Fruit fly (Drosophila melanogaster): ENCODE results near the gene CG7099.

Gene CG7099

DNA sequence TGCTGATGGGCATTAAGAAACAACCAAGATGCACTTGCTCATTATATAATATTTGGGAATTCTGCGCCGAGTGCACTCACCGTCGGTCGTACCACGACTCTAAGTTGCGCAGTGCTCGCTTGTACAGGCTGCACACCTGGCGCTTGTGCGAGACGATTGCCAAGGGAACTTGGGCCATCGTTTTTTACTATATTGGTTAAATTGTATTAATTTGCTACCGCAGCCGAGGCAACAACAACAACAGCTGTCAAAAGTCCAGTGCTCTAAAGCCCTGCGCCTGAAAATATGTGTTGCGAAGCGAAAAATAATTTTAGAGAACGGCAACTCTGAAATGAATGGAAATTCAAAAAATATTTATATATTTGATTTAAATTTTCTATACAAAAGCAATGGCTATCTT lies 16.6 kb upstream of the CG7099 start, which contains the start of gene ND-B22 (continued):
- TF ChIP-seq CG7839 (tag; optimal IDR thresholded peaks at IDR 0.05): peak; percentile 41
- no peak for TF ChIP-seq pb (GFP tag; optimal IDR thresholded peaks at IDR 0.05)
- peak; percentile 47 for TF ChIP-seq Hsf (GFP tag; optimal IDR thresholded peaks at IDR 0.05)
- TF ChIP-seq CG8388 (GFP tag; optimal IDR thresholded peaks at IDR 0.05): no peak
- TF ChIP-seq lmd (GFP tag; IDR thresholded peaks at IDR 0.05): no peak
- peak; percentile 63 for TF ChIP-seq CG13287 (GFP tag; IDR thresholded peaks at IDR 0.05; ENCODE audit: partially characterized antibody)
- TF ChIP-seq nerfin-1 (tag; optimal IDR thresholded peaks at IDR 0.05): no peak
- TF ChIP-seq shn (GFP tag; optimal IDR thresholded peaks at IDR 0.05): peak; percentile 6
- peak; percentile 36 for TF ChIP-seq CG13296 (GFP tag; optimal IDR thresholded peaks at IDR 0.05)
- TF ChIP-seq CG10654 (GFP tag; optimal IDR thresholded peaks at IDR 0.05): peak; percentile 31
- TF ChIP-seq usp (GFP tag; optimal IDR thresholded peaks at IDR 0.05): no peak
- TF ChIP-seq CG34224 (GFP tag; IDR thresholded peaks at IDR 0.05; ENCODE audit: partially characterized antibody): peak; percentile 52; the same call in 1 of the 3 replicates
- no peak for TF ChIP-seq CG6175 (GFP tag; IDR thresholded peaks at IDR 0.05)
- TF ChIP-seq wdn (GFP tag; IDR thresholded peaks at IDR 0.05): peak; percentile 22; the same call in 1 of the 2 replicates
- peak; percentile 73 for TF ChIP-seq Myb (GFP tag; optimal IDR thresholded peaks at IDR 0.05)
- peak; percentile 46 for TF ChIP-seq tin (GFP tag; optimal IDR thresholded peaks at IDR 0.05)
- peak; percentile 26 for TF ChIP-seq CG3407 (GFP tag; optimal IDR thresholded peaks at IDR 0.05)
- no peak for TF ChIP-seq CG6272 (GFP tag; IDR thresholded peaks at IDR 0.05)
- 0 out of 2 replicates have a peak, but pooled peaks have one; percentile 22 for TF ChIP-seq ranshi (GFP tag; IDR thresholded peaks at IDR 0.05)
- no peak for TF ChIP-seq gce (GFP tag; IDR thresholded peaks at IDR 0.05)
- peak; percentile 51 for TF ChIP-seq CG12155 (GFP tag; optimal IDR thresholded peaks at IDR 0.05)
- no peak for TF ChIP-seq Asciz (GFP tag; optimal IDR thresholded peaks at IDR 0.05)
- peak; percentile 36 for TF ChIP-seq Meics (GFP tag; optimal IDR thresholded peaks at IDR 0.05)
- no peak for TF ChIP-seq CG16863 (GFP tag; optimal IDR thresholded peaks at IDR 0.05)
- TF ChIP-seq TFAM (GFP tag; optimal IDR thresholded peaks at IDR 0.05): no peak
- TF ChIP-seq Gug (GFP tag; IDR thresholded peaks at IDR 0.05): no peak; the same call in 3 of the 4 replicates
- peak; percentile 21; the same call in 1 of the 2 replicates for TF ChIP-seq CG14014 (GFP tag; IDR thresholded peaks at IDR 0.05)
- no peak for TF ChIP-seq gfzf (GFP tag; optimal IDR thresholded peaks at IDR 0.05)
- TF ChIP-seq tgo (GFP tag; IDR thresholded peaks at IDR 0.05): no peak
- TF ChIP-seq chinmo (GFP tag; IDR thresholded peaks at IDR 0.05; ENCODE audit: partially characterized antibody): no peak
- TF ChIP-seq ERR (GFP tag; optimal IDR thresholded peaks at IDR 0.05): no peak
- no peak for TF ChIP-seq CG31224 (GFP tag; IDR thresholded peaks at IDR 0.05)
- TF ChIP-seq Dip3 (GFP tag; optimal IDR thresholded peaks at IDR 0.05): peak; percentile 61
- peak; percentile 32 for TF ChIP-seq CG8924 (tag; optimal IDR thresholded peaks at IDR 0.05)
- no peak for TF ChIP-seq HLHmδ (GFP tag; optimal IDR thresholded peaks at IDR 0.05)
- TF ChIP-seq chif (GFP tag; optimal IDR thresholded peaks at IDR 0.05): peak in 1 of 2 experiments; percentile 2
- no peak for TF ChIP-seq org-1 (GFP tag; optimal IDR thresholded peaks at IDR 0.05)
- peak; percentile 69 for TF ChIP-seq slbo (GFP tag; IDR thresholded peaks at IDR 0.05)
- no peak for TF ChIP-seq slp2 (GFP tag; optimal IDR thresholded peaks at IDR 0.05)
- no peak for TF ChIP-seq CG6854 (GFP tag; optimal IDR thresholded peaks at IDR 0.05)
- TF ChIP-seq CG9437 (GFP tag; optimal IDR thresholded peaks at IDR 0.05): no peak
- no peak for TF ChIP-seq ken (GFP tag; IDR thresholded peaks at IDR 0.05)
- peak; percentile 50 for TF ChIP-seq H2.0 (GFP tag; IDR thresholded peaks at IDR 0.05)
- peak; percentile 24 for TF ChIP-seq PHDP (tag; optimal IDR thresholded peaks at IDR 0.05)
- peak; percentile 36; the same call in 1 of the 2 replicates for TF ChIP-seq Ptx1 (GFP tag; IDR thresholded peaks at IDR 0.05)
- TF ChIP-seq trh (GFP tag; optimal IDR thresholded peaks at IDR 0.05): no peak
- TF ChIP-seq run (tag; optimal IDR thresholded peaks at IDR 0.05): peak; percentile 12
- peak; percentile 42 for TF ChIP-seq CG2712 (tag; optimal IDR thresholded peaks at IDR 0.05)
- no peak for TF ChIP-seq CG15479 (GFP tag; optimal IDR thresholded peaks at IDR 0.05)
- no peak for TF ChIP-seq Mrtf (GFP tag; IDR thresholded peaks at IDR 0.05)
- peak; percentile 12 for TF ChIP-seq twi (tag; optimal IDR thresholded peaks at IDR 0.05)
- TF ChIP-seq ase (GFP tag; IDR thresholded peaks at IDR 0.05): no peak

Measured in whole organism, embryonic.